Worm (Caenorhabditis elegans): ENCODE results near the gene F12F6.1.

ce11 chrIV:11568249-11568940 is 15.4 kb upstream of the F12F6.1 start:
- no peak for TF ChIP-seq elt-1 (tag; optimal IDR thresholded peaks at IDR 0.05; ENCODE audit: borderline replicate concordance, insufficient read depth)
- TF ChIP-seq sem-2 (GFP tag; optimal IDR thresholded peaks at IDR 0.05), result no peak
- no peak for TF ChIP-seq tbx-8 (GFP tag; optimal IDR thresholded peaks at IDR 0.05)
- no peak for TF ChIP-seq nhr-12 (tag; optimal IDR thresholded peaks at IDR 0.05)
- TF ChIP-seq nhr-237 (tag; optimal IDR thresholded peaks at IDR 0.05), result no peak
- no peak for TF ChIP-seq unc-62 (GFP tag; optimal IDR thresholded peaks at IDR 0.05)
- no peak for TF ChIP-seq lin-13 (tag; optimal IDR thresholded peaks at IDR 0.05)
- TF ChIP-seq cnd-1 (tag; optimal IDR thresholded peaks at IDR 0.05), result no peak
